Worm (Caenorhabditis elegans): ENCODE measurements around the gene Y41C4A.8.
A peak's percentile ranks its signal among the peaks of the same experiment; 100 is the strongest.

The Y41C4A.8 gene

DNA sequence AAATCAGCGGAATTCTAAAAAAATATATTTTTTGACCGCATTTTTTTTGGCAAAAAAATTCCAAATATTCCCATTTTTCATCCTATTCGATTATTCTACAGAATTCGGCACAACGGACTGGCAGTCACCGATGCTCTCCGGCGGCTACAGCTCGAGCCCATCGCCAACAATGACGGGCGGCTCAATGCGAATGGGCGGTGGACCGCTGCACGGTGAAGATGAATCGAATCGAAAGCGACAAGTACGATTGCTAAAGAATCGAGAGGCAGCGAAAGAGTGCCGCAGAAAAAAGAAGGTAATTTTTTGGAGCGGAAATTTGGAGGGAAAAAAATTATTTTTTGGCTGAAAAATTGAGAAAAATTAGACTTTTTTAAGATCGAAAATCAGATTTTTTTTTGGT is 16.2 kb downstream of the Y41C4A.8 start:
- TF ChIP-seq tra-1 (GFP tag; IDR thresholded peaks at IDR 0.05) (0 out of 2 replicates have a peak, but pooled peaks have one; percentile 25), aha-1 (tag) (peak; percentile 50), hif-1 (tag; optimal IDR thresholded peaks at IDR 0.05) (peak in 1 of 2 experiments; percentile 42), ZK337.2 (GFP tag; IDR thresholded peaks at IDR 0.05) (no peak), lim-7 (GFP tag; IDR thresholded peaks at IDR 0.05) (peak; percentile 57; the same call in 1 of the 2 replicates), sdz-12 (GFP tag; optimal IDR thresholded peaks at IDR 0.05) (peak; percentile 58), gei-8 (GFP tag; optimal IDR thresholded peaks at IDR 0.05) (peak; percentile 10), D1046.2 (GFP tag; IDR thresholded peaks at IDR 0.05) (0 out of 2 replicates have a peak, but pooled peaks have one; percentile 39), madf-5 (GFP tag; IDR thresholded peaks at IDR 0.05) (no peak), Y48G9A.11 (GFP tag; IDR thresholded peaks at IDR 0.05) (0 out of 2 replicates have a peak, but pooled peaks have one; percentile 23), set-16 (GFP tag; IDR thresholded peaks at IDR 0.05) (peak; percentile 53; the same call in 1 of the 2 replicates), ceh-32 (tag; optimal IDR thresholded peaks at IDR 0.05; ENCODE audit: poor library complexity) (no peak), egl-43 (GFP tag; IDR thresholded peaks at IDR 0.05) (peak; percentile 68)

DNA sequence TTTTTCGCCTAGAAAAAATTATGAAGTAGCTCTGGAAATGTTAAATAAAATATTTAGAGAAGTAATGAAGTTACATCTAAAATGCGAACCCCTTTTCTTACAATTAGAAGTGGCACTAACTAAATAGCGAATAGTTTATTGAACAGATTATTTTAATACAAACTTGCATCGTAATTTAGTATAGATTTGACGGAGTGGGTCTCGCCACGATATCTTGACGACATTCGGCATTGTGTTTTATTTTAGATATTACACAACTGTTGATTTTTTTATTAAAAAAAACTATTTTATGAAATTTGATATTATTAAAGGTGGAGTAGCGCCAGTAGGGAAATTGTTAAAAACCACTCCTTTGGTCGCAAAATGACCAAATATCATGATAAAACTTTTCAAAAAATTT is 18.7 kb downstream of the Y41C4A.8 start:
- TF ChIP-seq nhr-11 (tag; optimal IDR thresholded peaks at IDR 0.05): no peak
- peak; percentile 90 for TF ChIP-seq aha-1 (tag)

DNA sequence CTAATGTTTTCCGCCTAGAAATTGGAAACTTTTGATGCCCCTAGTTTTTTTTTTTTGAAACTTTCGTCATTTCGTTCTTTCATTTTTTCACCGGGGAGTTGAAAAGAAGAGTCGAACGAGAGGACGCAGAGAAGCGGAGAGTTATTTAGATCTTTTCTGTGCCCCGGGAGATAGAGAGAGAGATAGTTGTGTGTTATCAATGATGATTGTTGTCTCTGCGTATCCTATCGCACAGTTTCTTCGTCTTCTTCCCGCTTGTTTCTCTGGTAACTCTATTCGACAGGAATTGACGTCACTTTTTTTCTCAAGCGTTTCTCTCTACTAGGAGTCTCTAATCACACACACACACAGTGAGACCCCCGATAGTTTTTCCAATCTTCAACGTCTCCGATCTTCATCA is 19.3 kb downstream of the Y41C4A.8 start:
- no peak for TF ChIP-seq nhr-76 (tag; optimal IDR thresholded peaks at IDR 0.05)
- TF ChIP-seq dve-1 (tag; optimal IDR thresholded peaks at IDR 0.05; ENCODE audit: insufficient read depth): peak; percentile 96
- TF ChIP-seq F44E2.7 (GFP tag; IDR thresholded peaks at IDR 0.05): no peak
- peak; percentile 84 for TF ChIP-seq tra-1 (GFP tag; IDR thresholded peaks at IDR 0.05)
- TF ChIP-seq daf-16 (GFP tag; optimal IDR thresholded peaks at IDR 0.05): no peak
- TF ChIP-seq daf-16 (tag; optimal IDR thresholded peaks at IDR 0.05): peak; percentile 93
- peak; percentile 34 for TF ChIP-seq nhr-11 (tag; optimal IDR thresholded peaks at IDR 0.05)
- TF ChIP-seq mxl-3 (GFP tag; optimal IDR thresholded peaks at IDR 0.05): peak; percentile 69
- TF ChIP-seq nhr-48 (tag; optimal IDR thresholded peaks at IDR 0.05): peak; percentile 55
- TF ChIP-seq lin-38 (GFP tag; IDR thresholded peaks at IDR 0.05): no peak
- TF ChIP-seq dmd-8 (GFP tag; IDR thresholded peaks at IDR 0.05): no peak
- no peak for TF ChIP-seq mdt-29 (GFP tag; IDR thresholded peaks at IDR 0.05)
- no peak for TF ChIP-seq aha-1 (tag)
- no peak for TF ChIP-seq madf-5 (GFP tag; IDR thresholded peaks at IDR 0.05)
- TF ChIP-seq gei-8 (GFP tag; optimal IDR thresholded peaks at IDR 0.05): no peak
- TF ChIP-seq T20F7.1 (GFP tag; optimal IDR thresholded peaks at IDR 0.05): no peak
- TF ChIP-seq vab-7 (GFP tag; IDR thresholded peaks at IDR 0.05): no peak
- TF ChIP-seq aly-2 (tag; optimal IDR thresholded peaks at IDR 0.05): no peak
- no peak for TF ChIP-seq saeg-2 (GFP tag; IDR thresholded peaks at IDR 0.05)
- TF ChIP-seq mdl-1 (tag; optimal IDR thresholded peaks at IDR 0.05): peak in 1 of 2 experiments; percentile 58
- TF ChIP-seq ceh-32 (tag; optimal IDR thresholded peaks at IDR 0.05; ENCODE audit: poor library complexity): no peak
- TF ChIP-seq F49E8.2 (tag; optimal IDR thresholded peaks at IDR 0.05; ENCODE audit: borderline replicate concordance): no peak
- TF ChIP-seq daf-12 (tag; optimal IDR thresholded peaks at IDR 0.05): no peak
- no peak for TF ChIP-seq ZK546.5 (tag; optimal IDR thresholded peaks at IDR 0.05)
- no peak for TF ChIP-seq lin-15B (tag; optimal IDR thresholded peaks at IDR 0.05)
- no peak for TF ChIP-seq dmd-9 (GFP tag; IDR thresholded peaks at IDR 0.05)
- TF ChIP-seq attf-4 (tag; optimal IDR thresholded peaks at IDR 0.05): no peak
- TF ChIP-seq fos-1 (tag; optimal IDR thresholded peaks at IDR 0.05): no peak
- peak; percentile 48; the same call in 1 of the 2 replicates for TF ChIP-seq hmg-1.1 (GFP tag; IDR thresholded peaks at IDR 0.05)
- peak; percentile 68 for TF ChIP-seq mes-2 (tag; optimal IDR thresholded peaks at IDR 0.05; ENCODE audit: poor library complexity, severe bottlenecking)
- TF ChIP-seq nhr-28 (tag; optimal IDR thresholded peaks at IDR 0.05): peak; percentile 99
- no peak for TF ChIP-seq tag-97 (GFP tag; IDR thresholded peaks at IDR 0.05)
- TF ChIP-seq lin-1 (GFP tag; IDR thresholded peaks at IDR 0.05): peak; percentile 70; the same call in 1 of the 2 replicates
- TF ChIP-seq nhr-111 (GFP tag; optimal IDR thresholded peaks at IDR 0.05): no peak
- TF ChIP-seq nhr-10 (tag; optimal IDR thresholded peaks at IDR 0.05): peak; percentile 81
- no peak for TF ChIP-seq lin-39 (tag; optimal IDR thresholded peaks at IDR 0.05)
- peak; percentile 86 for TF ChIP-seq pqm-1 (tag; optimal IDR thresholded peaks at IDR 0.05)
- TF ChIP-seq ama-1 (optimal IDR thresholded peaks at IDR 0.05): no peak
- TF ChIP-seq spr-1 (tag; optimal IDR thresholded peaks at IDR 0.05): no peak
- no peak for TF ChIP-seq lin-29 (GFP tag; IDR thresholded peaks at IDR 0.05)
